Fruit fly (Drosophila melanogaster): ENCODE data around the gene CG5880.
A peak's percentile ranks its signal among the peaks of the same experiment; 100 is the strongest.

Gene CG5880

dm6 chr3R:27111784-27112602, 4.6 kb upstream of the CG5880 start, which contains the start of the genes gb and CG5815 (continued):
- TF ChIP-seq jing (GFP tag; optimal IDR thresholded peaks at IDR 0.05), result peak; percentile 76
- TF ChIP-seq pzg (GFP tag; optimal IDR thresholded peaks at IDR 0.05), result peak; percentile 60
- TF ChIP-seq crc (GFP tag; optimal IDR thresholded peaks at IDR 0.05), result peak; percentile 49
- TF ChIP-seq dysf (GFP tag; IDR thresholded peaks at IDR 0.05), result peak; percentile 89
- peak; percentile 96 for TF ChIP-seq psq (GFP tag; optimal IDR thresholded peaks at IDR 0.05)
- TF ChIP-seq al (GFP tag; IDR thresholded peaks at IDR 0.05), result peak; percentile 93
- peak; percentile 71 for TF ChIP-seq gcm (GFP tag; optimal IDR thresholded peaks at IDR 0.05)
- TF ChIP-seq CG11696 (GFP tag; IDR thresholded peaks at IDR 0.05), result peak; percentile 77
- peak; percentile 94 for TF ChIP-seq CG12391 (tag; optimal IDR thresholded peaks at IDR 0.05)
- peak; percentile 92 for TF ChIP-seq CG6254 (GFP tag; optimal IDR thresholded peaks at IDR 0.05)
- peak; percentile 93 for TF ChIP-seq CG14441 (GFP tag; IDR thresholded peaks at IDR 0.05)
- peak; percentile 87 for TF ChIP-seq CG18262 (tag; optimal IDR thresholded peaks at IDR 0.05)
- peak; percentile 87 for TF ChIP-seq esg (GFP tag; conservative IDR thresholded peaks at IDR 0.05)
- peak; percentile 91 for TF ChIP-seq Meics (GFP tag; optimal IDR thresholded peaks at IDR 0.05)
- TF ChIP-seq Doc2 (GFP tag; IDR thresholded peaks at IDR 0.05), result no peak
- TF ChIP-seq CG2116 (GFP tag; optimal IDR thresholded peaks at IDR 0.05), result peak; percentile 92
- no peak for TF ChIP-seq usp (GFP tag; optimal IDR thresholded peaks at IDR 0.05)
- TF ChIP-seq Dll (GFP tag; IDR thresholded peaks at IDR 0.05; ENCODE audit: partially characterized antibody), result peak; percentile 98
- TF ChIP-seq ash1 (GFP tag; optimal IDR thresholded peaks at IDR 0.05), result no peak
- TF ChIP-seq ssp (GFP tag; IDR thresholded peaks at IDR 0.05), result peak; percentile 83
- peak; percentile 86 for TF ChIP-seq Dek (tag; optimal IDR thresholded peaks at IDR 0.05)
- TF ChIP-seq CG34224 (GFP tag; IDR thresholded peaks at IDR 0.05; ENCODE audit: partially characterized antibody), result peak; percentile 98
- peak; percentile 86 for TF ChIP-seq CG8765 (GFP tag; IDR thresholded peaks at IDR 0.05)
- no peak for TF ChIP-seq CkIIα-i1 (GFP tag; IDR thresholded peaks at IDR 0.05)
- TF ChIP-seq Spps (tag; optimal IDR thresholded peaks at IDR 0.05), result peak; percentile 45
- peak; percentile 93 for TF ChIP-seq Atf6 (GFP tag; IDR thresholded peaks at IDR 0.05)
- TF ChIP-seq Oli (tag; optimal IDR thresholded peaks at IDR 0.05), result peak; percentile 85
- peak; percentile 87 to 89 for TF ChIP-seq Hr51 (GFP tag; optimal IDR thresholded peaks at IDR 0.05)
- TF ChIP-seq jumu (GFP tag; optimal IDR thresholded peaks at IDR 0.05), result peak; percentile 61
- peak; percentile 81 for TF ChIP-seq cato (GFP tag; optimal IDR thresholded peaks at IDR 0.05; ENCODE audit: borderline replicate concordance)
- peak; percentile 98 for TF ChIP-seq kni (GFP tag; optimal IDR thresholded peaks at IDR 0.05)
- TF ChIP-seq E2f2 (GFP tag; IDR thresholded peaks at IDR 0.05), result peak; percentile 77
- no peak for TF ChIP-seq Trl (optimal IDR thresholded peaks at IDR 0.05)
- TF ChIP-seq Trl (GFP tag; optimal IDR thresholded peaks at IDR 0.05), result peak; percentile 53
- TF ChIP-seq slou (GFP tag; optimal IDR thresholded peaks at IDR 0.05), result peak; percentile 78
- TF ChIP-seq nau (GFP tag; optimal IDR thresholded peaks at IDR 0.05), result no peak
- TF ChIP-seq gce (GFP tag; IDR thresholded peaks at IDR 0.05), result peak; percentile 84
- peak; percentile 79 for TF ChIP-seq croc (GFP tag; conservative IDR thresholded peaks at IDR 0.05)
- TF ChIP-seq CG2202 (tag; optimal IDR thresholded peaks at IDR 0.05), result peak; percentile 79
- TF ChIP-seq CG3407 (GFP tag; optimal IDR thresholded peaks at IDR 0.05), result peak; percentile 63
- TF ChIP-seq peb (GFP tag; IDR thresholded peaks at IDR 0.05), result peak; percentile 73
- TF ChIP-seq B-H2 (GFP tag; optimal IDR thresholded peaks at IDR 0.05), result peak; percentile 90
- TF ChIP-seq CG30020 (tag; optimal IDR thresholded peaks at IDR 0.05), result peak; percentile 71
- peak; percentile 84 for TF ChIP-seq E2f1 (GFP tag; IDR thresholded peaks at IDR 0.05)
- peak; percentile 61 for TF ChIP-seq exex (tag; optimal IDR thresholded peaks at IDR 0.05)
- peak; percentile 72 for TF ChIP-seq Sry-δ (GFP tag; optimal IDR thresholded peaks at IDR 0.05)
- peak; percentile 83 for TF ChIP-seq CG34376 (GFP tag; optimal IDR thresholded peaks at IDR 0.05)
- peak; percentile 91 for TF ChIP-seq CG18476 (GFP tag; optimal IDR thresholded peaks at IDR 0.05)
- peak; percentile 76 for TF ChIP-seq CG15011 (GFP tag; optimal IDR thresholded peaks at IDR 0.05)

Measured in whole organism, embryonic.